Worm (Caenorhabditis elegans): ENCODE data around the gene str-123.
A peak's percentile ranks its signal among the peaks of the same experiment; 100 is the strongest.

str-123 gene

ce11 chrX:12790036-12790435 is at the start of gene str-123:
TSS of gene str-123 (plus strand) at chrX:12790336.
- TF ChIP-seq tbx-7 (tag; optimal IDR thresholded peaks at IDR 0.05) (no peak), ahr-1 (tag; optimal IDR thresholded peaks at IDR 0.05) (no peak), sox-2 (GFP tag; IDR thresholded peaks at IDR 0.05) (no peak)

- peak; percentile 1 for TF ChIP-seq sdc-2 (tag; optimal IDR thresholded peaks at IDR 0.05)
- no peak for TF ChIP-seq unc-55 (GFP tag; optimal IDR thresholded peaks at IDR 0.05)
These were observed 40.5 kb upstream of the str-123 start, which contains the start of gene pgp-14 for ce11 chrX:12749530-12750240. TSS of gene pgp-14 (minus strand) at chrX:12749580.

DNA sequence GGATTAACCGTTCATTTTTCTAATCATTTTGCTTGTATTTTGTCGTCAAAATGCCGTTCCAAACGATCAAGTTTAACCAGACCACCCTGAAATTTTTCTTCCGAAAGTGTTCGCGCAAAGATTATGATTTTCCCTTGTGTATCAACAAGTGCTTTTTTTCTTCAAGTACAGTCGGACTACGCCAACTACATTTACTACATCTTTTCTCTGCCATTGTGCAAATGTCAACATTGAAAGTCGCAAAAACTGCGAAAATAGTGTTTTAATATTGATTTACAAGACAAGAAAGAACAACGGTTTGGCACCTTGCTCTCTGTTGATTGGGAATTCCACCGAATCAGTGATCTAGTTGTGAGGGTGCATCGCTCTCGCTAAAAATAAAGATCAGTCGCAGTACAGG is 39.3 kb upstream of the str-123 start:
- TF ChIP-seq ceh-48 (tag; optimal IDR thresholded peaks at IDR 0.05) (no peak), pax-1 (tag; optimal IDR thresholded peaks at IDR 0.05) (no peak), ahr-1 (tag; optimal IDR thresholded peaks at IDR 0.05) (no peak), nhr-11 (tag; optimal IDR thresholded peaks at IDR 0.05) (no peak), ceh-30 (tag; optimal IDR thresholded peaks at IDR 0.05) (no peak), mec-3 (tag; optimal IDR thresholded peaks at IDR 0.05; ENCODE audit: borderline replicate concordance) (no peak), F13H6.1 (tag; optimal IDR thresholded peaks at IDR 0.05) (no peak), hlh-6 (tag; optimal IDR thresholded peaks at IDR 0.05) (no peak), lim-6 (tag; optimal IDR thresholded peaks at IDR 0.05) (no peak), ztf-16 (tag; optimal IDR thresholded peaks at IDR 0.05) (no peak), rnt-1 (tag; optimal IDR thresholded peaks at IDR 0.05) (no peak)

- TF ChIP-seq sox-4 (tag; optimal IDR thresholded peaks at IDR 0.05) = no peak
- no peak for TF ChIP-seq pros-1 (tag; optimal IDR thresholded peaks at IDR 0.05)
- TF ChIP-seq zip-5 (tag; optimal IDR thresholded peaks at IDR 0.05) = no peak
- no peak for TF ChIP-seq madf-2 (tag; optimal IDR thresholded peaks at IDR 0.05)
- no peak for TF ChIP-seq ceh-6 (GFP tag; optimal IDR thresholded peaks at IDR 0.05)
- no peak for TF ChIP-seq ttx-3 (tag; optimal IDR thresholded peaks at IDR 0.05)
- TF ChIP-seq elt-2 (tag; optimal IDR thresholded peaks at IDR 0.05) = no peak
- no peak for TF ChIP-seq hlh-8 (tag; optimal IDR thresholded peaks at IDR 0.05)
- TF ChIP-seq syd-9 (tag; optimal IDR thresholded peaks at IDR 0.05) = no peak
These were observed 36.1 kb upstream of the str-123 start for ce11 chrX:12754043-12754442.

ce11 chrX:12755021-12755420 is 35.1 kb upstream of the str-123 start:
- TF ChIP-seq ceh-22 (tag; optimal IDR thresholded peaks at IDR 0.05) = no peak
- TF ChIP-seq sox-2 (GFP tag; IDR thresholded peaks at IDR 0.05) = no peak
- TF ChIP-seq K02D7.2 (tag; optimal IDR thresholded peaks at IDR 0.05) = no peak
- TF ChIP-seq pax-1 (tag; optimal IDR thresholded peaks at IDR 0.05) = no peak
- no peak for TF ChIP-seq ets-4 (tag; optimal IDR thresholded peaks at IDR 0.05)
- no peak for TF ChIP-seq nhr-11 (tag; optimal IDR thresholded peaks at IDR 0.05)
- no peak for TF ChIP-seq odd-2 (tag; optimal IDR thresholded peaks at IDR 0.05)
- no peak for TF ChIP-seq ceh-34 (tag; optimal IDR thresholded peaks at IDR 0.05)
- TF ChIP-seq fkh-6 (tag; optimal IDR thresholded peaks at IDR 0.05) = no peak
- TF ChIP-seq nfya-1 (tag; optimal IDR thresholded peaks at IDR 0.05) = no peak
- TF ChIP-seq che-1 (tag; optimal IDR thresholded peaks at IDR 0.05) = no peak
- TF ChIP-seq pag-3 (tag; optimal IDR thresholded peaks at IDR 0.05; ENCODE audit: borderline replicate concordance) = no peak
- no peak for TF ChIP-seq unc-86 (tag; optimal IDR thresholded peaks at IDR 0.05)

ce11 chrX:12759010-12759409 is 31.1 kb upstream of the str-123 start:
- TF ChIP-seq pat-9 (tag; optimal IDR thresholded peaks at IDR 0.05) (no peak), hlh-6 (tag; optimal IDR thresholded peaks at IDR 0.05) (no peak), ceh-30 (tag; optimal IDR thresholded peaks at IDR 0.05) (no peak), syd-9 (tag; optimal IDR thresholded peaks at IDR 0.05) (no peak), hlh-13 (GFP tag; optimal IDR thresholded peaks at IDR 0.05) (no peak), ceh-9 (tag; optimal IDR thresholded peaks at IDR 0.05) (no peak), hlh-30 (tag; optimal IDR thresholded peaks at IDR 0.05; ENCODE audit: insufficient read depth) (no peak), ceh-45 (GFP tag; IDR thresholded peaks at IDR 0.05) (no peak), ama-1 (optimal IDR thresholded peaks at IDR 0.05) (no peak), hlh-8 (tag; optimal IDR thresholded peaks at IDR 0.05) (no peak), pha-2 (tag; optimal IDR thresholded peaks at IDR 0.05) (no peak), elt-4 (tag; optimal IDR thresholded peaks at IDR 0.05) (no peak)
